Worm (Caenorhabditis elegans) whole organism, young adult: ENCODE data around the gene bath-39.

Experiments used
- T26A5.8 ChIP-seq: sonication (generic microtip); optimal IDR thresholded peaks from 2 replicates; lab custom pipeline; 2016; ENCODE audit warnings: missing genetic modification characterization, missing compliant biosample characterization
- Y79H2A.3 ChIP-seq: fragments of 200-800 bp; sonication (Bioruptor generic); conservative IDR thresholded peaks from 2 replicates; pipeline ENCODE4 v1.3.6; 2022; ENCODE audit warnings: missing genetic modification reagents, missing genetic modification characterization, missing compliant biosample characterization
- lin-26 ChIP-seq: fragments of 200-800 bp; sonication (Bioruptor generic); IDR thresholded peaks from 2 replicates; pipeline ENCODE4 v1.3.6; 2022; ENCODE audit warnings: missing genetic modification reagents, missing genetic modification characterization, missing compliant biosample characterization
- nfya-1 ChIP-seq: sonication (generic microtip); optimal IDR thresholded peaks from 2 replicates; lab custom pipeline; 2017; ENCODE audit warnings: antibody characterized with exemption, missing compliant biosample characterization, missing genetic modification characterization, borderline replicate concordance; ENCODE audit not compliant: insufficient read depth
- snpc-4 ChIP-seq, 5 experiments: fragments of 150-350 bp in 1 of 5; sonication (generic microtip) in 4 of 5; optimal IDR thresholded peaks; 2 replicates each; lab custom pipeline; 2014 to 2018; ENCODE audit warnings: missing genetic modification characterization in 5 of 5, missing biosample characterization in 3 of 5, antibody characterized with exemption in 2 of 5, mild to moderate bottlenecking in 2 of 5, missing compliant biosample characterization in 2 of 5, missing genotype in 2 of 5, moderate library complexity in 2 of 5, missing genetic modification reagents in 1 of 5
- sptf-2 ChIP-seq: fragments of 200-800 bp; sonication (Bioruptor generic); optimal IDR thresholded peaks from 2 replicates; lab custom pipeline; 2018; ENCODE audit warnings: mild to moderate bottlenecking, missing genetic modification characterization, missing compliant biosample characterization
- ztf-26 ChIP-seq: sonication (generic microtip); optimal IDR thresholded peaks from 2 replicates; lab custom pipeline; 2017; ENCODE audit warnings: missing genetic modification characterization, missing compliant biosample characterization

DNA sequence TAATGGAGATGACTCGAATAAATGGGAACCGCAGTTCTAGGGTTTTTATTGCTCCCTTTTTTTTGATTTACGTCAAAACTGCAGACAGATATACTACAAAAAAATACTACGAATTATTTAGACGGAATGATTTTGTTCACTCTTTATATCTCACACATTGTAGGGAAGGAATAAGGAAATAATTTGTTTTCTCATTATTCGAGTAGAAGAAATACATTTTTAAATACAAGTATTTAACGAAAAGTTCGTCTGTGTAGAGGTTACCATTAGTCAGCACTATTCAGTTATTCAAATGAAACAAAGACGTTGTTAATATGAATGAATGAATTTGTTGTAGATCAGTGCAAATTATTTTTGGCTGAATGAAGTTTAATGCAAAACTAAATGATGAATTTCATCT, 32.5 kb upstream of the bath-39 start, which contains the start of gene srd-18:
- no peak for TF ChIP-seq T26A5.8
- TF ChIP-seq nfya-1 (tag; lab: Kevin White, UChicago), result no peak
- TF ChIP-seq ztf-26 (tag; lab: Kevin White, UChicago), result no peak
- no peak for TF ChIP-seq sptf-2 (GFP tag; lab: Kevin White, UChicago)
- no peak for TF ChIP-seq Y79H2A.3
- no peak for TF ChIP-seq snpc-4 (GFP tag; optimal IDR thresholded peaks at IDR 0.05; lab: Kevin White, UChicago)
- no peak for TF ChIP-seq snpc-4 (tag; optimal IDR thresholded peaks at IDR 0.05; lab: Kevin White, UChicago)
- no peak for TF ChIP-seq lin-26 (GFP tag; lab: Robert Waterston, UW)
